Worm (Caenorhabditis elegans): ENCODE measurements around the gene hpo-25.

- TF ChIP-seq blmp-1 (tag; optimal IDR thresholded peaks at IDR 0.05) (no peak), efl-3 (GFP tag; optimal IDR thresholded peaks at IDR 0.05) (no peak), pqm-1 (tag; optimal IDR thresholded peaks at IDR 0.05) (no peak), unc-86 (tag; optimal IDR thresholded peaks at IDR 0.05) (no peak), hlh-17 (GFP tag; optimal IDR thresholded peaks at IDR 0.05; ENCODE audit: borderline replicate concordance) (no peak), efl-1 (optimal IDR thresholded peaks at IDR 0.05) (no peak), efl-1 (GFP tag; optimal IDR thresholded peaks at IDR 0.05 in 1 of 2) (no peak), ztf-11 (tag; optimal IDR thresholded peaks at IDR 0.05) (no peak), nhr-77 (tag; optimal IDR thresholded peaks at IDR 0.05) (no peak), irx-1 (tag; optimal IDR thresholded peaks at IDR 0.05) (no peak), rnt-1 (tag; optimal IDR thresholded peaks at IDR 0.05) (no peak), dpl-1 (GFP tag; optimal IDR thresholded peaks at IDR 0.05) (no peak)
Observed at ce11 chrII:2353012-2353411, 16.0 kb upstream of the hpo-25 start, which contains the start of gene F43C11.3.
